Worm (Caenorhabditis elegans) whole organism, L1 larva: ENCODE measurements around the gene bath-19.

Experiments
- aha-1 ChIP-seq: fragments of 150-350 bp; optimal IDR thresholded peaks from 2 replicates; lab custom pipeline; 2014; ENCODE audit warnings: missing biosample characterization, missing genetic modification characterization
- ceh-88 ChIP-seq: fragments of 200-800 bp; sonication (Bioruptor generic); IDR thresholded peaks from 2 replicates; pipeline ENCODE4 v1.3.6; 2022; ENCODE audit warnings: missing genetic modification characterization, missing compliant biosample characterization
- dpl-1 ChIP-seq, 3 experiments: fragments of 150-350 bp in 2 of 3; sonication (generic microtip) in 1 of 3; optimal IDR thresholded peaks; 2 replicates each; lab custom pipeline; 2014 to 2017; ENCODE audit warnings: missing biosample characterization in 3 of 3, missing genetic modification characterization in 3 of 3, missing genetic modification reagents in 3 of 3
- elt-3 ChIP-seq, 6 experiments: fragments of 150-350 bp in 1 of 6; sonication (generic microtip); optimal IDR thresholded peaks; 2 replicates each; lab custom pipeline; 2017 to 2018; ENCODE audit warnings: missing biosample characterization in 6 of 6, missing genetic modification characterization in 6 of 6, inconsistent platforms in 1 of 6
- hlh-4 ChIP-seq: sonication (generic microtip); optimal IDR thresholded peaks from 2 replicates; lab custom pipeline; 2016; ENCODE audit warnings: mild to moderate bottlenecking, missing genetic modification characterization, missing compliant biosample characterization
- lin-13 ChIP-seq: fragments of 150-350 bp; optimal IDR thresholded peaks from 2 replicates; lab custom pipeline; 2014; ENCODE audit warnings: missing biosample characterization, missing genetic modification reagents, missing genetic modification characterization
- lin-39 ChIP-seq: fragments of 150-350 bp; optimal IDR thresholded peaks from 2 replicates; lab custom pipeline; 2014; ENCODE audit warnings: missing biosample characterization, missing genetic modification reagents, missing genetic modification characterization
- nhr-11 ChIP-seq: fragments of 150-350 bp; optimal IDR thresholded peaks from 2 replicates; lab custom pipeline; 2014; ENCODE audit warnings: missing biosample characterization, missing genetic modification characterization
- nhr-90 ChIP-seq: sonication (generic microtip); optimal IDR thresholded peaks from 2 replicates; lab custom pipeline; 2016; ENCODE audit warnings: mild to moderate bottlenecking, missing genetic modification characterization, missing compliant biosample characterization; ENCODE audit not compliant: poor library complexity
- unc-130 ChIP-seq: fragments of 150-350 bp; optimal IDR thresholded peaks from 2 replicates; lab custom pipeline; 2017; ENCODE audit warnings: missing biosample characterization, missing genetic modification characterization, inconsistent platforms
- unc-62 ChIP-seq: fragments of 150-350 bp; optimal IDR thresholded peaks from 2 replicates; lab custom pipeline; 2014; ENCODE audit warnings: missing biosample characterization, missing genetic modification reagents, missing genetic modification characterization

DNA sequence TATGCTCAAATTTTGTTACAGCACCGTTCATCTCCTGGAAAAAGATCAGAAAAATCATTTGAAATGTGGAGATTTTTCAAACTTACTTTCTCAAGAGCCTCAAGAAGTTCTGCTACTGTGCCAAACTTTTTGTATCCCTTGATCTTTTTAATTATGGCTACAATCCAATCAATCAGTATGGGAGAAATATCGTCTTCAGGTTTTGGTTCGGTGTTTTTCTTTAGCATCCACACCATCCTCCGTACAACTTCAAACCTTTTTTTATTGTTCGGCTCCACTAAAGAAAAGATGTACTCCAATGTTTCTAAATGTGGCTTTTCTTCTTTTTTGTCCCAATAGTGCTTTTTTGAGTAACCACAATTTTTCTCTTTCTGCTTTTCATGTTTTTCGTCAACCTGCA lies 37.3 kb upstream of the bath-19 start:
- TF ChIP-seq ceh-88 (GFP tag; lab: Robert Waterston, UW) (no peak), unc-130 (no peak), lin-39 (tag; lab: Kevin White, UChicago) (no peak), dpl-1 (GFP tag; optimal IDR thresholded peaks at IDR 0.05; lab: Kevin White, UChicago) (no peak), unc-62 (GFP tag; lab: Kevin White, UChicago) (no peak), hlh-4 (tag; lab: Kevin White, UChicago) (no peak), lin-13 (GFP tag; lab: Kevin White, UChicago) (no peak), elt-3 (tag; optimal IDR thresholded peaks at IDR 0.05; lab: Kevin White, UChicago) (no peak), nhr-90 (tag; lab: Kevin White, UChicago) (no peak), nhr-11 (no peak), aha-1 (tag; lab: Kevin White, UChicago) (no peak)
